Fruit fly (Drosophila melanogaster) whole organism, embryonic: ENCODE measurements around the gene slp1.
A peak's percentile ranks its signal among the peaks of the same experiment; 100 is the strongest.

Experiments
- CG10462 ChIP-seq: fragments of 200-800 bp; sonication (Bioruptor generic); optimal IDR thresholded peaks from 2 replicates; lab custom pipeline; 2016; ENCODE audit warnings: missing biosample characterization, missing genetic modification characterization
- CG10543 ChIP-seq: fragments of 200-800 bp; sonication (Bioruptor generic); optimal IDR thresholded peaks from 3 replicates; lab custom pipeline; 2017; ENCODE audit warnings: missing biosample characterization, mild to moderate bottlenecking, missing genetic modification characterization, moderate library complexity
- CG10979 ChIP-seq: fragments of 200-800 bp; sonication (Bioruptor generic); optimal IDR thresholded peaks from 2 replicates; lab custom pipeline; 2018; ENCODE audit warnings: missing biosample characterization, mild to moderate bottlenecking, missing genetic modification characterization, moderate library complexity
- CG12071 ChIP-seq: fragments of 200-800 bp; sonication (Bioruptor generic); optimal IDR thresholded peaks from 3 replicates; lab custom pipeline; 2018; ENCODE audit warnings: missing biosample characterization, mild to moderate bottlenecking, missing genetic modification characterization
- CG12659 ChIP-seq: fragments of 200-800 bp; sonication (Bioruptor generic); optimal IDR thresholded peaks from 3 replicates; lab custom pipeline; 2017; ENCODE audit warnings: mild to moderate bottlenecking, missing biosample characterization, missing genetic modification reagents, missing genetic modification characterization
- CG13296 ChIP-seq: fragments of 200-800 bp; sonication (Bioruptor generic); optimal IDR thresholded peaks from 3 replicates; lab custom pipeline; 2018; ENCODE audit warnings: missing biosample characterization, mild to moderate bottlenecking, missing genetic modification characterization
- CG14710 ChIP-seq: fragments of 200-800 bp; sonication (Bioruptor generic); optimal IDR thresholded peaks from 3 replicates; lab custom pipeline; 2019; ENCODE audit warnings: missing biosample characterization, mild to moderate bottlenecking, missing genetic modification characterization, moderate library complexity
- CG1603 ChIP-seq: fragments of 200-800 bp; sonication (Bioruptor generic); optimal IDR thresholded peaks from 2 replicates; lab custom pipeline; 2019; ENCODE audit warnings: missing biosample characterization, mild to moderate bottlenecking, missing genetic modification characterization, moderate library complexity
- CG17359 ChIP-seq: fragments of 200-800 bp; sonication (Bioruptor generic); optimal IDR thresholded peaks from 3 replicates; lab custom pipeline; 2018; ENCODE audit warnings: missing biosample characterization, mild to moderate bottlenecking, missing genetic modification characterization, moderate library complexity
- CG1792 ChIP-seq: fragments of 200-800 bp; sonication (Bioruptor generic); optimal IDR thresholded peaks from 2 replicates; lab custom pipeline; 2016; ENCODE audit warnings: missing biosample characterization, missing genetic modification characterization
- CG2129 ChIP-seq: fragments of 200-800 bp; sonication (Bioruptor generic); IDR thresholded peaks from 2 replicates; pipeline ENCODE4 v1.3.6; 2022; ENCODE audit warnings: missing biosample characterization, missing genetic modification characterization; ENCODE audit not compliant: partially characterized antibody
- CG2712 ChIP-seq: fragments of 200-800 bp; optimal IDR thresholded peaks from 3 replicates; lab custom pipeline; 2019; ENCODE audit warnings: missing biosample characterization, mild to moderate bottlenecking, missing genetic modification characterization, moderate library complexity
- CG2889 ChIP-seq: fragments of 200-800 bp; sonication (Bioruptor generic); IDR thresholded peaks from 3 replicates; pipeline ENCODE4 v1.3.6; 2022; ENCODE audit warnings: missing biosample characterization, missing genetic modification characterization
- CG31441 ChIP-seq: fragments of 200-800 bp; sonication (Bioruptor generic); IDR thresholded peaks from 2 replicates; pipeline ENCODE4 v1.3.6; 2022; ENCODE audit warnings: missing biosample characterization, missing genetic modification characterization
- CG4360 ChIP-seq: fragments of 200-800 bp; sonication (Bioruptor generic); IDR thresholded peaks from 2 replicates; pipeline ENCODE4 v1.3.6; 2022; ENCODE audit warnings: missing biosample characterization, missing genetic modification characterization
- CG4730 ChIP-seq: fragments of 200-800 bp; sonication (Bioruptor generic); IDR thresholded peaks from 2 replicates; pipeline ENCODE4 v1.3.6; 2022; ENCODE audit warnings: missing biosample characterization, missing genetic modification characterization
- CG5245 ChIP-seq: fragments of 200-800 bp; sonication (Bioruptor generic); optimal IDR thresholded peaks from 3 replicates; lab custom pipeline; 2016; ENCODE audit warnings: missing biosample characterization, missing genetic modification characterization
- CG6254 ChIP-seq: fragments of 200-800 bp; sonication (Bioruptor generic); optimal IDR thresholded peaks from 3 replicates; lab custom pipeline; 2017; ENCODE audit warnings: mild to moderate bottlenecking, missing biosample characterization, missing genetic modification reagents, missing genetic modification characterization
- CG6689 ChIP-seq: fragments of 200-800 bp; sonication (Bioruptor generic); IDR thresholded peaks from 2 replicates; pipeline ENCODE4 v1.3.6; 2022; ENCODE audit warnings: missing biosample characterization, missing genetic modification characterization
- CG8388 ChIP-seq: fragments of 200-800 bp; sonication (Bioruptor generic); optimal IDR thresholded peaks from 2 replicates; lab custom pipeline; 2019; ENCODE audit warnings: missing biosample characterization, mild to moderate bottlenecking, missing genetic modification characterization, moderate library complexity
- CG9215 ChIP-seq: fragments of 200-800 bp; sonication (Bioruptor generic); IDR thresholded peaks from 2 replicates; pipeline ENCODE4 v1.3.6; 2022; ENCODE audit warnings: missing biosample characterization, missing genetic modification characterization
- Chrac-16 ChIP-seq: fragments of 200-800 bp; sonication (Bioruptor generic); optimal IDR thresholded peaks from 3 replicates; lab custom pipeline; 2016; ENCODE audit warnings: missing biosample characterization, missing genetic modification characterization
- CkIIα-i1 ChIP-seq: fragments of 200-800 bp; sonication (Bioruptor generic); IDR thresholded peaks from 2 replicates; pipeline ENCODE4 v1.3.6; 2022; ENCODE audit warnings: missing biosample characterization, missing genetic modification characterization
- Gug ChIP-seq: fragments of 200-800 bp; sonication (Bioruptor generic); IDR thresholded peaks from 4 replicates; pipeline ENCODE4 v1.3.6; 2022; ENCODE audit warnings: missing biosample characterization, missing genetic modification characterization
- Hey ChIP-seq: fragments of 200-800 bp; sonication (Bioruptor generic); optimal IDR thresholded peaks from 3 replicates; lab custom pipeline; 2018; ENCODE audit warnings: missing biosample characterization, mild to moderate bottlenecking, missing genetic modification characterization
- MBD-R2 ChIP-seq: fragments of 200-800 bp; sonication (Bioruptor generic); IDR thresholded peaks from 2 replicates; pipeline ENCODE4 v1.3.6; 2022; ENCODE audit warnings: missing biosample characterization, missing genetic modification characterization
- Med ChIP-seq: fragments of 200-800 bp; sonication (Bioruptor generic); peaks from one replicate; lab custom pipeline; 2016; ENCODE audit warnings: missing biosample characterization, missing genetic modification characterization, mild to moderate bottlenecking, inconsistent platforms, moderate library complexity
- Nf-YB ChIP-seq: fragments of 200-800 bp; sonication (Bioruptor generic); optimal IDR thresholded peaks from 3 replicates; lab custom pipeline; 2019; ENCODE audit warnings: missing biosample characterization, mild to moderate bottlenecking, missing genetic modification characterization, moderate library complexity
- Ravus ChIP-seq: fragments of 200-800 bp; sonication (Bioruptor generic); IDR thresholded peaks from 2 replicates; pipeline ENCODE4 v1.3.6; 2022; ENCODE audit warnings: missing biosample characterization, missing genetic modification characterization
- Sox102F ChIP-seq: fragments of 200-800 bp; sonication (Bioruptor generic); optimal IDR thresholded peaks from 2 replicates; lab custom pipeline; 2018; ENCODE audit warnings: missing biosample characterization, mild to moderate bottlenecking, missing genetic modification characterization, moderate library complexity
- amos ChIP-seq: fragments of 200-800 bp; sonication (Bioruptor generic); IDR thresholded peaks from 2 replicates; pipeline ENCODE4 v1.3.6; 2022; ENCODE audit warnings: missing biosample characterization, missing genetic modification characterization; ENCODE audit not compliant: partially characterized antibody
- ara ChIP-seq: fragments of 200-800 bp; sonication (Bioruptor generic); IDR thresholded peaks from 2 replicates; pipeline ENCODE4 v1.3.6; 2022; ENCODE audit warnings: missing biosample characterization, missing genetic modification characterization
- bsh ChIP-seq, 2 experiments: fragments of 200-800 bp; sonication (Bioruptor generic); optimal IDR thresholded peaks; 2 replicates each; lab custom pipeline; 2017 to 2018; ENCODE audit warnings: mild to moderate bottlenecking in 2 of 2, missing biosample characterization in 2 of 2, missing genetic modification characterization in 2 of 2, moderate library complexity in 1 of 2
- dm ChIP-seq: fragments of 200-800 bp; sonication (Bioruptor generic); optimal IDR thresholded peaks from 3 replicates; lab custom pipeline; 2016; ENCODE audit warnings: missing biosample characterization, missing genetic modification characterization
- gce ChIP-seq: fragments of 200-800 bp; sonication (Bioruptor generic); IDR thresholded peaks from 3 replicates; pipeline ENCODE4 v1.3.6; 2022; ENCODE audit warnings: missing biosample characterization, missing genetic modification characterization
- h ChIP-seq: fragments of >200 bp; optimal IDR thresholded peaks from 2 replicates; lab custom pipeline; 2017
- her ChIP-seq: fragments of 200-800 bp; sonication (Bioruptor generic); optimal IDR thresholded peaks from 2 replicates; lab custom pipeline; 2016; ENCODE audit warnings: missing biosample characterization, missing genetic modification characterization
- hth ChIP-seq: fragments of >200 bp; optimal IDR thresholded peaks from 2 replicates; lab custom pipeline; 2017; ENCODE audit warnings: inconsistent platforms
- lilli ChIP-seq: fragments of 200-800 bp; sonication (Bioruptor generic); optimal IDR thresholded peaks from 3 replicates; lab custom pipeline; 2016; ENCODE audit warnings: missing biosample characterization, missing genetic modification characterization
- mam ChIP-seq: fragments of 200-800 bp; sonication (Bioruptor generic); optimal IDR thresholded peaks from 3 replicates; lab custom pipeline; 2016; ENCODE audit warnings: missing biosample characterization, missing genetic modification characterization
- mirr ChIP-seq: fragments of 200-800 bp; sonication (Bioruptor generic); optimal IDR thresholded peaks from 3 replicates; lab custom pipeline; 2018; ENCODE audit warnings: missing biosample characterization, mild to moderate bottlenecking, missing genetic modification characterization
- org-1 ChIP-seq: fragments of 200-800 bp; sonication (Bioruptor generic); optimal IDR thresholded peaks from 2 replicates; lab custom pipeline; 2017; ENCODE audit warnings: missing biosample characterization, missing genetic modification characterization
- phol ChIP-seq: fragments of 200-800 bp; sonication (Bioruptor generic); optimal IDR thresholded peaks from 3 replicates; lab custom pipeline; 2018; ENCODE audit warnings: missing biosample characterization, mild to moderate bottlenecking, missing genetic modification characterization, moderate library complexity
- ranshi ChIP-seq: fragments of 200-800 bp; sonication (Bioruptor generic); IDR thresholded peaks from 2 replicates; pipeline ENCODE4 v1.3.6; 2022; ENCODE audit warnings: missing biosample characterization, missing genetic modification characterization
- row ChIP-seq: fragments of 200-800 bp; sonication (Bioruptor generic); IDR thresholded peaks from 3 replicates; pipeline ENCODE4 v1.3.6; 2022; ENCODE audit warnings: missing biosample characterization, missing genetic modification characterization
- sens ChIP-seq: fragments of 200-800 bp; sonication (Bioruptor generic); peaks from one replicate; lab custom pipeline; 2016; ENCODE audit warnings: missing biosample characterization, missing genetic modification characterization
- tap ChIP-seq: fragments of 200-800 bp; optimal IDR thresholded peaks from 3 replicates; lab custom pipeline; 2019; ENCODE audit warnings: missing biosample characterization, mild to moderate bottlenecking, missing genetic modification characterization, moderate library complexity
- tgo ChIP-seq: fragments of 200-800 bp; sonication (Bioruptor generic); IDR thresholded peaks from 3 replicates; pipeline ENCODE4 v1.3.6; 2022; ENCODE audit warnings: missing biosample characterization, missing genetic modification characterization
- tna ChIP-seq: fragments of 200-800 bp; sonication (Bioruptor generic); IDR thresholded peaks from 2 replicates; pipeline ENCODE4 v1.3.6; 2022; ENCODE audit warnings: missing biosample characterization, missing genetic modification characterization; ENCODE audit not compliant: partially characterized antibody
- unpg ChIP-seq: fragments of 200-800 bp; sonication (Bioruptor generic); optimal IDR thresholded peaks from 3 replicates; lab custom pipeline; 2018; ENCODE audit warnings: missing biosample characterization, mild to moderate bottlenecking, missing genetic modification characterization, moderate library complexity
- zen ChIP-seq: fragments of 200-800 bp; sonication (Bioruptor generic); optimal IDR thresholded peaks from 3 replicates; lab custom pipeline; 2018; ENCODE audit warnings: missing biosample characterization, mild to moderate bottlenecking, missing genetic modification characterization, moderate library complexity
- zf30C ChIP-seq: fragments of 200-800 bp; sonication (Bioruptor generic); optimal IDR thresholded peaks from 3 replicates; lab custom pipeline; 2018; ENCODE audit warnings: missing biosample characterization, mild to moderate bottlenecking, missing genetic modification characterization

slp1 gene

dm6 chr2L:3852120-3852519 lies 26.6 kb downstream of the slp1 start (continued):
- peak; percentile 59 for TF ChIP-seq unpg
- TF ChIP-seq mam (GFP tag; lab: Kevin White, UChicago), result no peak
- TF ChIP-seq CG10462, result no peak
- TF ChIP-seq amos (GFP tag; lab: Robert Waterston, UW), result no peak
- peak; percentile 38 for TF ChIP-seq CG6254 (GFP tag; lab: Kevin White, UChicago)
- TF ChIP-seq zf30C (GFP tag; lab: Kevin White, UChicago), result peak; percentile 64
- TF ChIP-seq CG6689, result peak; percentile 61
- TF ChIP-seq Hey, result no peak
- TF ChIP-seq CG5245 (GFP tag; lab: Kevin White, UChicago), result peak; percentile 51
- no peak for TF ChIP-seq CG2129 (GFP tag; lab: Robert Waterston, UW)
- peak; percentile 8 for TF ChIP-seq lilli
- TF ChIP-seq dm (GFP tag; lab: Kevin White, UChicago), result peak; percentile 6
- TF ChIP-seq org-1 (GFP tag; lab: Kevin White, UChicago), result no peak
- peak; percentile 1 for TF ChIP-seq tap (tag; lab: Kevin White, UChicago)
- TF ChIP-seq sens (GFP tag; lab: Kevin White, UChicago), result peak; percentile 90
- peak; percentile 24 for TF ChIP-seq Chrac-16 (GFP tag; lab: Kevin White, UChicago)
- no peak for TF ChIP-seq CG12659 (GFP tag; lab: Kevin White, UChicago)
- TF ChIP-seq CG13296, result no peak
- no peak for TF ChIP-seq mirr (GFP tag; lab: Kevin White, UChicago)
- peak; percentile 79 for TF ChIP-seq CG10979 (tag; lab: Kevin White, UChicago)
- TF ChIP-seq ranshi (GFP tag; lab: Robert Waterston, UW), result no peak; the same call in 1 of the 2 replicates
- TF ChIP-seq gce, result peak; percentile 50; the same call in 1 of the 3 replicates
- TF ChIP-seq Sox102F, result peak; percentile 12
- peak; percentile 19 for TF ChIP-seq CG17359 (tag; lab: Kevin White, UChicago)
- peak; percentile 53; the same call in 1 of the 2 replicates for TF ChIP-seq CG31441 (GFP tag; lab: Robert Waterston, UW)
- TF ChIP-seq CG10543 (GFP tag; lab: Kevin White, UChicago), result no peak
- TF ChIP-seq, all 482 proteins: peak for 144

- TF ChIP-seq hth (no peak), phol (tag; lab: Kevin White, UChicago) (peak; percentile 29), CG2712 (peak; percentile 35), CkIIα-i1 (GFP tag; lab: Robert Waterston, UW) (no peak), MBD-R2 (no peak), zen (tag; lab: Kevin White, UChicago) (peak; percentile 44), CG4730 (GFP tag; lab: Robert Waterston, UW) (no peak), CG12071 (GFP tag; lab: Kevin White, UChicago) (no peak), CG4360 (no peak), tna (GFP tag; lab: Robert Waterston, UW) (no peak), CG1792 (GFP tag; lab: Kevin White, UChicago) (no peak), tgo (GFP tag; lab: Robert Waterston, UW) (no peak), h (no peak), ara (GFP tag; lab: Robert Waterston, UW) (peak; percentile 26; the same call in 1 of the 2 replicates), CG9215 (GFP tag; lab: Robert Waterston, UW) (no peak), row (GFP tag; lab: Robert Waterston, UW) (0 out of 3 replicates have a peak, but pooled peaks have one; percentile 10), bsh (GFP tag; optimal IDR thresholded peaks at IDR 0.05; lab: Kevin White, UChicago) (peak in 1 of 2 experiments; percentile 9), Med (GFP tag; lab: Kevin White, UChicago) (peak; percentile 25), her (no peak), Nf-YB (no peak), CG8388 (GFP tag; lab: Kevin White, UChicago) (peak; percentile 26), zf30C (GFP tag; lab: Kevin White, UChicago) (peak; percentile 13), CG14710 (tag; lab: Kevin White, UChicago) (peak; percentile 30), Ravus (GFP tag; lab: Robert Waterston, UW) (no peak), CG2889 (GFP tag; lab: Robert Waterston, UW) (no peak), Gug (GFP tag; lab: Robert Waterston, UW) (no peak), CG1603 (tag; lab: Kevin White, UChicago) (peak; percentile 22)
Measured at dm6 chr2L:3853507-3854030, 28.1 kb downstream of the slp1 start.
